Worm (Caenorhabditis elegans): ENCODE measurements around the gene F35C11.7.

DNA sequence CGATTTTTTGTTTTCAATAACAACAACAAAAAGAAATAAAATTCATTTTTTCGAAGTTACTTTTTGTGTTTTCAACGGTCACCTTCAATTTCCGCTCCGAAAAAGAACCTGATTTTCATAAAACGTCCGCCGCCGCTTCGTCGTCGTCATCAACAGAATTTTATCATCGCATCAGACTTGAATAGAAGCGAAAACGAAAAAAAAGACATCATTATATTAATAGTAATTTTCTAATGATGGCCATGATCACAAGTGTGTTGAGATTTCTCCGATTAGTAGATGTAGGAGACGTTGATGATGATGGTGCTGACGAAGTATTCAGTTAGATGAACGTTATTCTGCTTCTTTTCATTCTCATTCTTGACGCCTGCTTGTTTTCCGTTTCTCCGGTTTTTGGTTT lies 32.2 kb upstream of the F35C11.7 start:
- TF ChIP-seq him-1 (tag; optimal IDR thresholded peaks at IDR 0.05), result no peak
- TF ChIP-seq dao-5 (tag; optimal IDR thresholded peaks at IDR 0.05), result no peak
